Fruit fly (Drosophila melanogaster): Measurements from ENCODE around the gene CG44329.

DNA sequence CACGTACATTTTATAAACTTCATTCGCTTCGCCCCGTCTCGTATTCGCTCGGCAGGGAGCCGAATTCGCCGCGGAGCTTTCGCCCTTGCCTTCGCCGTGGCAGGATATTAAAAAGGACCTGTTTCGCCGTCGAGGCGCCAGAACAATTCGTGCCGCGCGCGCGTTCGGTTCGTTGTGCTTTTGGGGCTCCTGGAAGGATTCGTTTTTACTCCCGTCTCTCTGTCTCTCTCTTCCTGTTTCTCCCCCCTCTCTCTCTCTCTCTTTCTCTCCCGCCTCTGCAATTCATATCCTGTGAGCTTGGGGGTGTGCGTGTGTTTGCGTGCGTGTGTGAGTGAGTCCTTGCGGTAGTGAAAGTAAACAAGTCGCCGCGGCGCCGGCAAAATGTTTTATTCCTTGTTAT is 5.7 kb upstream of the CG44329 start, which contains the start of gene CG15765:
- no peak for TF ChIP-seq ovo (GFP tag; optimal IDR thresholded peaks at IDR 0.05)
- no peak for TF ChIP-seq Clk (GFP tag; optimal IDR thresholded peaks at IDR 0.05)

Data from whole organism, adult.